Fruit fly (Drosophila melanogaster) whole organism, embryonic: ENCODE measurements around the gene dpp.

ENCODE experiments used
- CG1024 ChIP-seq: fragments of 200-800 bp; sonication (Bioruptor generic); IDR thresholded peaks from 2 replicates; pipeline ENCODE4 v1.3.6; 2022; ENCODE audit warnings: missing biosample characterization, missing genetic modification characterization
- CG10366 ChIP-seq: fragments of 200-800 bp; sonication (Bioruptor generic); IDR thresholded peaks from 2 replicates; pipeline ENCODE4 v1.3.6; 2022; ENCODE audit warnings: missing biosample characterization, missing genetic modification characterization
- CG11247 ChIP-seq: fragments of 200-800 bp; sonication (Bioruptor generic); IDR thresholded peaks from 2 replicates; pipeline ENCODE4 v1.3.6; 2022; ENCODE audit warnings: missing biosample characterization, missing genetic modification characterization
- CG12769 ChIP-seq: fragments of 200-800 bp; sonication (Bioruptor generic); optimal IDR thresholded peaks from 2 replicates; lab custom pipeline; 2019; ENCODE audit warnings: missing biosample characterization, mild to moderate bottlenecking, missing genetic modification characterization, moderate library complexity
- CG13287 ChIP-seq: fragments of 200-800 bp; sonication (Bioruptor generic); IDR thresholded peaks from 2 replicates; pipeline ENCODE4 v1.3.6; 2022; ENCODE audit warnings: missing biosample characterization, missing genetic modification characterization; ENCODE audit not compliant: partially characterized antibody
- CG14014 ChIP-seq: fragments of 200-800 bp; sonication (Bioruptor generic); IDR thresholded peaks from 2 replicates; pipeline ENCODE4 v1.3.6; 2022; ENCODE audit warnings: missing biosample characterization, missing genetic modification characterization
- CG14965 ChIP-seq: fragments of 200-800 bp; sonication (Bioruptor generic); optimal IDR thresholded peaks from 2 replicates; lab custom pipeline; 2016; ENCODE audit warnings: missing biosample characterization, missing genetic modification characterization, borderline replicate concordance
- CG15696 ChIP-seq: fragments of 200-800 bp; sonication (Bioruptor generic); optimal IDR thresholded peaks from 2 replicates; lab custom pipeline; 2019; ENCODE audit warnings: missing biosample characterization, mild to moderate bottlenecking, missing genetic modification characterization, moderate library complexity
- CG16779 ChIP-seq: fragments of 200-800 bp; sonication (Bioruptor generic); IDR thresholded peaks from 2 replicates; pipeline ENCODE4 v1.3.6; 2022; ENCODE audit warnings: missing biosample characterization, missing genetic modification characterization
- CG17361 ChIP-seq: fragments of 200-800 bp; sonication (Bioruptor generic); IDR thresholded peaks from 3 replicates; pipeline ENCODE4 v1.3.6; 2022; ENCODE audit warnings: missing biosample characterization, missing genetic modification characterization
- CG2678 ChIP-seq: fragments of 200-800 bp; sonication (Bioruptor generic); optimal IDR thresholded peaks from 3 replicates; lab custom pipeline; 2019; ENCODE audit warnings: missing biosample characterization, mild to moderate bottlenecking, missing genetic modification characterization, moderate library complexity
- CG42726 ChIP-seq: fragments of 200-800 bp; sonication (Bioruptor generic); IDR thresholded peaks from 2 replicates; pipeline ENCODE4 v1.3.6; 2022; ENCODE audit warnings: missing biosample characterization, missing genetic modification characterization; ENCODE audit not compliant: partially characterized antibody
- CG8359 ChIP-seq: fragments of 200-800 bp; sonication (Bioruptor generic); optimal IDR thresholded peaks from 2 replicates; lab custom pipeline; 2017; ENCODE audit warnings: missing biosample characterization, mild to moderate bottlenecking, missing genetic modification characterization, borderline replicate concordance
- Drgx ChIP-seq: fragments of 200-800 bp; sonication (Bioruptor generic); IDR thresholded peaks from 2 replicates; pipeline ENCODE4 v1.3.6; 2022; ENCODE audit warnings: missing biosample characterization, missing genetic modification characterization
- Ets65A ChIP-seq: fragments of 200-800 bp; sonication (Bioruptor generic); peaks from one replicate; lab custom pipeline; 2016; ENCODE audit warnings: missing biosample characterization, missing genetic modification characterization
- Ets97D ChIP-seq: fragments of 200-800 bp; sonication (Bioruptor generic); optimal IDR thresholded peaks from 3 replicates; lab custom pipeline; 2016; ENCODE audit warnings: missing biosample characterization, missing genetic modification characterization
- Gug ChIP-seq: fragments of 200-800 bp; sonication (Bioruptor generic); IDR thresholded peaks from 4 replicates; pipeline ENCODE4 v1.3.6; 2022; ENCODE audit warnings: missing biosample characterization, missing genetic modification characterization
- Hsf ChIP-seq: fragments of 200-800 bp; sonication (Bioruptor generic); optimal IDR thresholded peaks from 3 replicates; lab custom pipeline; 2016; ENCODE audit warnings: missing biosample characterization, missing genetic modification characterization
- Nf-YA ChIP-seq: fragments of 200-800 bp; sonication (Bioruptor generic); IDR thresholded peaks from 2 replicates; pipeline ENCODE4 v1.3.6; 2022; ENCODE audit warnings: missing biosample characterization, missing genetic modification characterization
- PHDP ChIP-seq: fragments of 200-800 bp; sonication (Bioruptor generic); optimal IDR thresholded peaks from 3 replicates; lab custom pipeline; 2018; ENCODE audit warnings: missing biosample characterization, mild to moderate bottlenecking, missing genetic modification characterization, moderate library complexity
- Ptx1 ChIP-seq: fragments of 200-800 bp; sonication (Bioruptor generic); IDR thresholded peaks from 2 replicates; pipeline ENCODE4 v1.3.6; 2022; ENCODE audit warnings: missing biosample characterization, missing genetic modification characterization
- Scr ChIP-seq: fragments of 200-800 bp; sonication (Bioruptor generic); IDR thresholded peaks from 2 replicates; pipeline ENCODE4 v1.3.6; 2022; ENCODE audit warnings: missing biosample characterization, missing genetic modification characterization; ENCODE audit not compliant: partially characterized antibody
- Sry-δ ChIP-seq: fragments of 200-800 bp; sonication (Bioruptor generic); optimal IDR thresholded peaks from 2 replicates; lab custom pipeline; 2016; ENCODE audit warnings: missing biosample characterization, missing genetic modification characterization
- Tbp ChIP-seq: fragments of >200 bp; optimal IDR thresholded peaks from 2 replicates; lab custom pipeline; 2018; ENCODE audit warnings: missing biosample characterization, missing genetic modification characterization
- Xbp1 ChIP-seq: fragments of 200-800 bp; sonication (Bioruptor generic); optimal IDR thresholded peaks from 3 replicates; lab custom pipeline; 2016; ENCODE audit warnings: missing biosample characterization, mild to moderate bottlenecking, missing genetic modification characterization
- bsh ChIP-seq, 2 experiments: fragments of 200-800 bp; sonication (Bioruptor generic); optimal IDR thresholded peaks; 2 replicates each; lab custom pipeline; 2017 to 2018; ENCODE audit warnings: mild to moderate bottlenecking in 2 of 2, missing biosample characterization in 2 of 2, missing genetic modification characterization in 2 of 2, moderate library complexity in 1 of 2
- cad ChIP-seq: fragments of >200 bp; optimal IDR thresholded peaks from 2 replicates; lab custom pipeline; 2017; ENCODE audit warnings: missing biosample characterization, missing genetic modification characterization
- crol ChIP-seq: fragments of 200-800 bp; sonication (Bioruptor generic); IDR thresholded peaks from 2 replicates; pipeline ENCODE4 v1.3.6; 2022; ENCODE audit warnings: missing biosample characterization, missing genetic modification characterization
- emc ChIP-seq: fragments of 200-800 bp; sonication (Bioruptor generic); optimal IDR thresholded peaks from 2 replicates; lab custom pipeline; 2016; ENCODE audit warnings: missing biosample characterization, missing genetic modification characterization
- exex ChIP-seq: fragments of 200-800 bp; sonication (Bioruptor generic); optimal IDR thresholded peaks from 4 replicates; lab custom pipeline; 2018; ENCODE audit warnings: missing biosample characterization, mild to moderate bottlenecking, missing genetic modification characterization, moderate library complexity
- gem ChIP-seq: fragments of 200-800 bp; sonication (Bioruptor generic); optimal IDR thresholded peaks from 2 replicates; lab custom pipeline; 2019; ENCODE audit warnings: missing biosample characterization, mild to moderate bottlenecking, missing genetic modification characterization, moderate library complexity
- hb ChIP-seq: fragments of 200-800 bp; sonication (Bioruptor generic); IDR thresholded peaks from 3 replicates; pipeline ENCODE4 v1.3.6; 2022; ENCODE audit warnings: missing biosample characterization, missing genetic modification characterization; ENCODE audit not compliant: partially characterized antibody
- nom ChIP-seq: fragments of 200-800 bp; sonication (Bioruptor generic); optimal IDR thresholded peaks from 2 replicates; lab custom pipeline; 2017; ENCODE audit warnings: missing biosample characterization, missing genetic modification characterization, mild to moderate bottlenecking, moderate library complexity, missing genetic modification reagents
- pan ChIP-seq, 4 experiments: fragments of >200 bp in 3 of 4; fragments of 200-800 bp in 1 of 4; sonication (Bioruptor generic) in 1 of 4; optimal IDR thresholded peaks in 3 of 4; IDR thresholded peaks in 1 of 4; 2 replicates each; pipeline versions ENCODE4 v1.3.6 to Lab custom; 2017 to 2022; ENCODE audit warnings: missing biosample characterization in 2 of 4, missing genetic modification characterization in 2 of 4, mixed read lengths in 1 of 4
- pb ChIP-seq: fragments of 200-800 bp; sonication (Bioruptor generic); optimal IDR thresholded peaks from 3 replicates; lab custom pipeline; 2016; ENCODE audit warnings: missing biosample characterization, missing genetic modification characterization
- pho ChIP-seq: fragments of 200-800 bp; sonication (Bioruptor generic); optimal IDR thresholded peaks from 2 replicates; lab custom pipeline; 2016; ENCODE audit warnings: missing biosample characterization, missing genetic modification characterization
- repo ChIP-seq: fragments of 200-800 bp; sonication (Bioruptor generic); optimal IDR thresholded peaks from 2 replicates; lab custom pipeline; 2016; ENCODE audit warnings: missing biosample characterization, missing genetic modification characterization
- run ChIP-seq: fragments of 200-800 bp; sonication (Bioruptor generic); optimal IDR thresholded peaks from 3 replicates; lab custom pipeline; 2018; ENCODE audit warnings: missing biosample characterization, mild to moderate bottlenecking, missing genetic modification characterization
- sens ChIP-seq: fragments of 200-800 bp; sonication (Bioruptor generic); peaks from one replicate; lab custom pipeline; 2016; ENCODE audit warnings: missing biosample characterization, missing genetic modification characterization
- sens-2 ChIP-seq: fragments of 200-800 bp; sonication (Bioruptor generic); IDR thresholded peaks from 2 replicates; pipeline ENCODE4 v1.3.6; 2022; ENCODE audit warnings: missing biosample characterization, missing genetic modification characterization
- sqz ChIP-seq: fragments of 200-800 bp; sonication (Bioruptor generic); optimal IDR thresholded peaks from 3 replicates; lab custom pipeline; 2018; ENCODE audit warnings: missing biosample characterization, mild to moderate bottlenecking, missing genetic modification characterization
- trh ChIP-seq: fragments of 200-800 bp; sonication (Bioruptor generic); optimal IDR thresholded peaks from 2 replicates; lab custom pipeline; 2016; ENCODE audit warnings: missing biosample characterization, missing genetic modification characterization
- twi ChIP-seq: fragments of 200-800 bp; optimal IDR thresholded peaks from 2 replicates; lab custom pipeline; 2019; ENCODE audit warnings: missing biosample characterization, mild to moderate bottlenecking, missing genetic modification characterization, moderate library complexity
- vfl ChIP-seq: fragments of 200-800 bp; sonication (Bioruptor generic); optimal IDR thresholded peaks from 2 replicates; lab custom pipeline; 2016; ENCODE audit warnings: missing biosample characterization, missing genetic modification characterization
- wdn ChIP-seq: fragments of 200-800 bp; sonication (Bioruptor generic); IDR thresholded peaks from 2 replicates; pipeline ENCODE4 v1.3.6; 2022; ENCODE audit warnings: missing biosample characterization, missing genetic modification characterization
- wek ChIP-seq: fragments of 200-800 bp; sonication (Bioruptor generic); optimal IDR thresholded peaks from 3 replicates; lab custom pipeline; 2018; ENCODE audit warnings: missing biosample characterization, mild to moderate bottlenecking, missing genetic modification characterization, moderate library complexity
- zen ChIP-seq: fragments of 200-800 bp; sonication (Bioruptor generic); optimal IDR thresholded peaks from 3 replicates; lab custom pipeline; 2018; ENCODE audit warnings: missing biosample characterization, mild to moderate bottlenecking, missing genetic modification characterization, moderate library complexity

dpp gene

dm6 chr2L:2432809-2433493 lies 4.8 kb downstream of the dpp start:
- TF ChIP-seq hb (GFP tag; lab: Robert Waterston, UW) (0 out of 3 replicates have a peak, but pooled peaks have one; percentile 40), sqz (GFP tag; lab: Kevin White, UChicago) (no peak), vfl (GFP tag; lab: Kevin White, UChicago) (no peak), PHDP (tag; lab: Kevin White, UChicago) (peak; percentile 12), sens (GFP tag; lab: Kevin White, UChicago) (peak; percentile 54), exex (tag; lab: Kevin White, UChicago) (no peak), crol (GFP tag; lab: Robert Waterston, UW) (peak; percentile 94), Sry-δ (GFP tag; lab: Kevin White, UChicago) (no peak), cad (no peak), Ets65A (GFP tag; lab: Kevin White, UChicago) (peak; percentile 39), nom (GFP tag; lab: Kevin White, UChicago) (peak; percentile 33), gem (tag; lab: Kevin White, UChicago) (peak; percentile 20), CG13287 (GFP tag; lab: Robert Waterston, UW) (no peak), bsh (GFP tag; optimal IDR thresholded peaks at IDR 0.05; lab: Kevin White, UChicago) (peak in 1 of 2 experiments; percentile 37), Drgx (GFP tag; lab: Robert Waterston, UW) (0 out of 2 replicates have a peak, but pooled peaks have one; percentile 23)

- no peak for TF ChIP-seq CG42726 (GFP tag; lab: Robert Waterston, UW)
- no peak for TF ChIP-seq CG16779
- peak; percentile 81 for TF ChIP-seq CG2678 (tag; lab: Kevin White, UChicago)
- peak; percentile 92 for TF ChIP-seq Xbp1
- TF ChIP-seq pb (GFP tag; lab: Kevin White, UChicago) = peak; percentile 85
- TF ChIP-seq Scr = no peak
- peak; percentile 80 for TF ChIP-seq CG14014 (GFP tag; lab: Robert Waterston, UW)
- no peak for TF ChIP-seq CG15696 (tag; lab: Kevin White, UChicago)
- TF ChIP-seq CG17361 (GFP tag; lab: Robert Waterston, UW) = peak; percentile 81
- peak; percentile 63 for TF ChIP-seq run
- TF ChIP-seq Hsf (GFP tag; lab: Kevin White, UChicago) = peak; percentile 84
- peak; percentile 36 for TF ChIP-seq CG14965 (GFP tag; lab: Kevin White, UChicago)
- peak; percentile 40 for TF ChIP-seq trh (GFP tag; lab: Kevin White, UChicago)
- TF ChIP-seq twi (tag; lab: Kevin White, UChicago) = peak; percentile 67
- TF ChIP-seq CG12769 (tag; lab: Kevin White, UChicago) = peak; percentile 80
- peak; percentile 73 for TF ChIP-seq CG11247
- peak; percentile 76 for TF ChIP-seq CG1024 (GFP tag; lab: Robert Waterston, UW)
- TF ChIP-seq pho = peak; percentile 61
- peak; percentile 48 for TF ChIP-seq Ets97D
- peak; percentile 32 for TF ChIP-seq zen
- TF ChIP-seq wdn (GFP tag; lab: Robert Waterston, UW) = peak; percentile 21; the same call in 1 of the 2 replicates
- TF ChIP-seq CG10366 (GFP tag; lab: Robert Waterston, UW) = peak; percentile 89
- TF ChIP-seq Nf-YA = peak; percentile 75
- peak; percentile 87 for TF ChIP-seq sens-2
- peak; percentile 63 for TF ChIP-seq wek (GFP tag; lab: Kevin White, UChicago)
- peak; percentile 68; the same call in 3 of the 4 replicates for TF ChIP-seq Gug (GFP tag; lab: Robert Waterston, UW)
- no peak for TF ChIP-seq Tbp (GFP tag; lab: Kevin White, UChicago)
- TF ChIP-seq Ets65A (GFP tag; lab: Kevin White, UChicago) = peak; percentile 97
- TF ChIP-seq repo = peak; percentile 84
- TF ChIP-seq Ptx1 (GFP tag; lab: Robert Waterston, UW) = peak; percentile 92
- no peak for TF ChIP-seq pan (optimal IDR thresholded peaks at IDR 0.05; lab: Kevin White, UChicago)
- peak in 1 of 2 experiments; percentile 87 for TF ChIP-seq pan (GFP tag; optimal IDR thresholded peaks at IDR 0.05 in 1 of 2, IDR thresholded peaks at IDR 0.05 in 1 of 2)
- TF ChIP-seq CG8359 = peak; percentile 34
- no peak for TF ChIP-seq emc (GFP tag; lab: Kevin White, UChicago)
- peak; percentile 83 for TF ChIP-seq PHDP (tag; lab: Kevin White, UChicago)
Measured at dm6 chr2L:2433494-2434054, 5.4 kb downstream of the dpp start.
